Fruit fly (Drosophila melanogaster) S2 (cell line): ENCODE results near the gene CG13887.

ENCODE experiments used
- CG8478 ChIP-seq: fragments of >200 bp; optimal IDR thresholded peaks from 2 replicates; lab custom pipeline; 2018
- CTCF ChIP-seq, 2 experiments: fragments of >200 bp; optimal IDR thresholded peaks; 2 replicates each; lab custom pipeline; 2018

- TF ChIP-seq CG8478 (lab: Kevin White, UChicago) (no peak), CTCF (optimal IDR thresholded peaks at IDR 0.05; lab: Kevin White, UChicago) (no peak)
Observed at dm6 chr3L:835455-836034, 2.1 kb upstream of the CG13887 start, which contains the start of gene CG42554.
